Fruit fly (Drosophila melanogaster) S2 (cell line): ENCODE data around the gene CG43998.

Experiments
- CG8478 ChIP-seq: fragments of >200 bp; optimal IDR thresholded peaks from 2 replicates; lab custom pipeline; 2018
- CTCF ChIP-seq, 2 experiments: fragments of >200 bp; optimal IDR thresholded peaks; 2 replicates each; lab custom pipeline; 2018

dm6 chr3R:23915967-23916366 is 12.8 kb downstream of the CG43998 start:
- no peak for TF ChIP-seq CG8478 (lab: Kevin White, UChicago)
- no peak for TF ChIP-seq CTCF (optimal IDR thresholded peaks at IDR 0.05; lab: Kevin White, UChicago)
